Worm (Caenorhabditis elegans): ENCODE results near the gene nhr-40.

nhr-40 gene

DNA sequence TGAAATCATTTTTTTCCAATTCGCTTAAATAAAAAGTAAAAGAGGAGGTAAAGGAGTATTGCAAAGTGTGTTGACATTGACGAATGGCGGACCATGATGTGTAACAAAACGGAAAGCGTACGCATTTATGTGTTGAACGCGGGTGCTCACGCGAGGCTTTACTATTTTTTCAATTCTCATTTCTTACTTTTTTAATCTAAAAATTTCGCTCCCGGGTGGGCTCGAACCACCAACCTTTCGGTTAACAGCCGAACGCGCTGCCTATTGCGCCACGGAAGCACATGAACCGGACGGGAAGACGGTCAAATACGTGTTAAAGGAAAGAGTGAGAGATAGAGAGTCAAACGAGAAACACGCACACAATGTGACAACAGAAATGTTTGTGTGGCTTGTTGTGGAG is 44.5 kb upstream of the nhr-40 start (continued):
- no peak for TF ChIP-seq egl-27 (tag; optimal IDR thresholded peaks at IDR 0.05)
- no peak for TF ChIP-seq fos-1 (tag; optimal IDR thresholded peaks at IDR 0.05)
- peak; percentile 51; the same call in 1 of the 2 replicates for TF ChIP-seq ZK337.2 (GFP tag; IDR thresholded peaks at IDR 0.05)
- TF ChIP-seq dmd-6 (GFP tag; IDR thresholded peaks at IDR 0.05): peak; percentile 74

ce11 chrX:2550665-2551064 is 43.1 kb upstream of the nhr-40 start:
- peak; percentile 53 for TF ChIP-seq hlh-30 (tag; optimal IDR thresholded peaks at IDR 0.05; ENCODE audit: insufficient read depth)
- TF ChIP-seq F10B5.3 (tag; optimal IDR thresholded peaks at IDR 0.05): no peak
- peak; percentile 54 for TF ChIP-seq fkh-10 (GFP tag; optimal IDR thresholded peaks at IDR 0.05)
- no peak for TF ChIP-seq ceh-62 (tag; optimal IDR thresholded peaks at IDR 0.05)
- no peak for TF ChIP-seq zip-11 (GFP tag; IDR thresholded peaks at IDR 0.05)

ce11 chrX:2551450-2551849 is 42.4 kb upstream of the nhr-40 start:
- no peak for TF ChIP-seq lin-38 (GFP tag; IDR thresholded peaks at IDR 0.05)
- no peak for TF ChIP-seq zag-1 (tag; optimal IDR thresholded peaks at IDR 0.05)
- no peak for TF ChIP-seq lin-15B (tag; optimal IDR thresholded peaks at IDR 0.05)
- no peak for TF ChIP-seq T20F7.1 (GFP tag; optimal IDR thresholded peaks at IDR 0.05)
- TF ChIP-seq daf-12 (tag; optimal IDR thresholded peaks at IDR 0.05): no peak
- no peak for TF ChIP-seq tag-97 (GFP tag; IDR thresholded peaks at IDR 0.05)
- TF ChIP-seq zfp-2 (tag; optimal IDR thresholded peaks at IDR 0.05): no peak
- TF ChIP-seq set-16 (GFP tag; IDR thresholded peaks at IDR 0.05): peak; percentile 81
- no peak for TF ChIP-seq snpc-4 (tag; optimal IDR thresholded peaks at IDR 0.05)
- TF ChIP-seq zip-2 (tag; optimal IDR thresholded peaks at IDR 0.05): no peak
- TF ChIP-seq jun-1 (tag; optimal IDR thresholded peaks at IDR 0.05): no peak
- TF ChIP-seq Y105C5A.15 (GFP tag; IDR thresholded peaks at IDR 0.05): no peak
- no peak for TF ChIP-seq unc-62 (GFP tag; optimal IDR thresholded peaks at IDR 0.05 in 1 of 2)
- TF ChIP-seq unc-62 (tag; optimal IDR thresholded peaks at IDR 0.05): no peak
- TF ChIP-seq fkh-10 (GFP tag; optimal IDR thresholded peaks at IDR 0.05): no peak
- no peak for TF ChIP-seq daf-16 (GFP tag; optimal IDR thresholded peaks at IDR 0.05)
- no peak for TF ChIP-seq daf-16 (tag; optimal IDR thresholded peaks at IDR 0.05)
- TF ChIP-seq Y48G9A.11 (GFP tag; IDR thresholded peaks at IDR 0.05): 0 out of 2 replicates have a peak, but pooled peaks have one; percentile 10
- TF ChIP-seq zip-11 (GFP tag; IDR thresholded peaks at IDR 0.05): no peak
- peak; percentile 18 for TF ChIP-seq aha-1 (tag)
- no peak for TF ChIP-seq lin-29 (GFP tag; IDR thresholded peaks at IDR 0.05)
- no peak for TF ChIP-seq hmg-1.1 (GFP tag; IDR thresholded peaks at IDR 0.05)
- TF ChIP-seq nhr-10 (tag; optimal IDR thresholded peaks at IDR 0.05): no peak
- peak; percentile 26; the same call in 1 of the 2 replicates for TF ChIP-seq egl-43 (GFP tag; IDR thresholded peaks at IDR 0.05)
- TF ChIP-seq vab-7 (GFP tag; IDR thresholded peaks at IDR 0.05): no peak
- no peak for TF ChIP-seq dmd-6 (GFP tag; IDR thresholded peaks at IDR 0.05)
- no peak for TF ChIP-seq ama-1 (optimal IDR thresholded peaks at IDR 0.05)
- TF ChIP-seq spr-1 (tag; optimal IDR thresholded peaks at IDR 0.05): no peak
- TF ChIP-seq madf-9 (GFP tag; conservative IDR thresholded peaks at IDR 0.05): no peak

- TF ChIP-seq nhr-11 (tag; optimal IDR thresholded peaks at IDR 0.05) (no peak), dmd-8 (GFP tag; IDR thresholded peaks at IDR 0.05) (no peak), aha-1 (tag) (peak; percentile 64), attf-4 (tag; optimal IDR thresholded peaks at IDR 0.05) (no peak), ztf-11 (tag; optimal IDR thresholded peaks at IDR 0.05) (no peak), unc-62 (GFP tag; optimal IDR thresholded peaks at IDR 0.05 in 1 of 2) (peak in 1 of 2 experiments; percentile 69), unc-62 (tag; optimal IDR thresholded peaks at IDR 0.05) (no peak), daf-16 (GFP tag; optimal IDR thresholded peaks at IDR 0.05) (no peak), daf-16 (tag; optimal IDR thresholded peaks at IDR 0.05) (no peak), D1046.2 (GFP tag; IDR thresholded peaks at IDR 0.05) (no peak), ama-1 (optimal IDR thresholded peaks at IDR 0.05) (no peak), dmd-9 (GFP tag; IDR thresholded peaks at IDR 0.05) (no peak), mes-2 (tag; optimal IDR thresholded peaks at IDR 0.05; ENCODE audit: poor library complexity, severe bottlenecking) (peak; percentile 5), mxl-2 (GFP tag; conservative IDR thresholded peaks at IDR 0.05) (no peak), daf-19 (GFP tag; conservative IDR thresholded peaks at IDR 0.05) (no peak), dve-1 (tag; optimal IDR thresholded peaks at IDR 0.05; ENCODE audit: insufficient read depth) (no peak), nhr-48 (tag; optimal IDR thresholded peaks at IDR 0.05) (no peak), F37D6.2 (tag; optimal IDR thresholded peaks at IDR 0.05) (no peak), ceh-44 (GFP tag; IDR thresholded peaks at IDR 0.05) (no peak), nhr-10 (tag; optimal IDR thresholded peaks at IDR 0.05) (no peak), madf-5 (GFP tag; IDR thresholded peaks at IDR 0.05) (no peak)
Measured at ce11 chrX:2552210-2552674, 41.6 kb upstream of the nhr-40 start, which contains the start of gene aat-3. Gene aat-3 (plus strand): TSS chrX:2552260.
